Worm (Caenorhabditis elegans): ENCODE data around the gene pals-24.

Gene pals-24

ce11 chrIII:87183-87582, 33.1 kb upstream of the pals-24 start, which contains the start of the genes F54C4.4 and mrpl-40:
Gene F54C4.4 (minus strand): TSS chrIII:87381.
Gene mrpl-40 (plus strand): TSS chrIII:87559.
- no peak for TF ChIP-seq elt-1 (tag; optimal IDR thresholded peaks at IDR 0.05; ENCODE audit: borderline replicate concordance, insufficient read depth)
- no peak for TF ChIP-seq snpc-4 (tag; optimal IDR thresholded peaks at IDR 0.05)
- no peak for TF ChIP-seq mab-5 (tag; optimal IDR thresholded peaks at IDR 0.05)
- no peak for TF ChIP-seq blmp-1 (tag; optimal IDR thresholded peaks at IDR 0.05)
- TF ChIP-seq cnd-1 (tag; optimal IDR thresholded peaks at IDR 0.05): no peak
- no peak for TF ChIP-seq ceh-43 (GFP tag; optimal IDR thresholded peaks at IDR 0.05)
- no peak for TF ChIP-seq nhr-76 (tag; optimal IDR thresholded peaks at IDR 0.05)
- TF ChIP-seq pha-4 (tag; optimal IDR thresholded peaks at IDR 0.05): peak; percentile 50
- TF ChIP-seq lin-13 (tag; optimal IDR thresholded peaks at IDR 0.05): peak; percentile 9
- TF ChIP-seq lsy-2 (tag; optimal IDR thresholded peaks at IDR 0.05): peak; percentile 49
- TF ChIP-seq nhr-28 (tag; optimal IDR thresholded peaks at IDR 0.05): no peak
- no peak for TF ChIP-seq flh-1 (GFP tag; optimal IDR thresholded peaks at IDR 0.05)
- TF ChIP-seq mls-2 (tag; optimal IDR thresholded peaks at IDR 0.05): no peak
- TF ChIP-seq tbx-8 (GFP tag; optimal IDR thresholded peaks at IDR 0.05): no peak
- TF ChIP-seq ztf-11 (tag; optimal IDR thresholded peaks at IDR 0.05): no peak
- TF ChIP-seq sptf-1 (tag; optimal IDR thresholded peaks at IDR 0.05): no peak
- TF ChIP-seq ceh-39 (tag; optimal IDR thresholded peaks at IDR 0.05): peak; percentile 79
- no peak for TF ChIP-seq M03D4.4 (tag; optimal IDR thresholded peaks at IDR 0.05)
- no peak for TF ChIP-seq ceh-83 (GFP tag; optimal IDR thresholded peaks at IDR 0.05)
- TF ChIP-seq nhr-2 (tag; optimal IDR thresholded peaks at IDR 0.05): no peak
- no peak for TF ChIP-seq elt-3 (tag; optimal IDR thresholded peaks at IDR 0.05)
- TF ChIP-seq lin-32 (GFP tag; optimal IDR thresholded peaks at IDR 0.05): no peak
- no peak for TF ChIP-seq zip-8 (tag; optimal IDR thresholded peaks at IDR 0.05)
- no peak for TF ChIP-seq hlh-1 (tag; optimal IDR thresholded peaks at IDR 0.05)
- no peak for TF ChIP-seq unc-39 (tag; optimal IDR thresholded peaks at IDR 0.05)
- peak; percentile 3 for TF ChIP-seq nhr-237 (tag; optimal IDR thresholded peaks at IDR 0.05)
- TF ChIP-seq ham-2 (GFP tag; optimal IDR thresholded peaks at IDR 0.05): no peak
- TF ChIP-seq mep-1 (tag; optimal IDR thresholded peaks at IDR 0.05): peak; percentile 41
- TF ChIP-seq nhr-12 (tag; optimal IDR thresholded peaks at IDR 0.05): no peak
- TF ChIP-seq ces-1 (GFP tag; optimal IDR thresholded peaks at IDR 0.05): peak; percentile 81
- TF ChIP-seq drap-1 (GFP tag; optimal IDR thresholded peaks at IDR 0.05): no peak
- no peak for TF ChIP-seq bed-3 (GFP tag; optimal IDR thresholded peaks at IDR 0.05)
- no peak for TF ChIP-seq unc-120 (tag; optimal IDR thresholded peaks at IDR 0.05; ENCODE audit: poor library complexity, severe bottlenecking)
- TF ChIP-seq unc-62 (GFP tag; optimal IDR thresholded peaks at IDR 0.05): no peak
- no peak for TF ChIP-seq sem-2 (GFP tag; optimal IDR thresholded peaks at IDR 0.05)

DNA sequence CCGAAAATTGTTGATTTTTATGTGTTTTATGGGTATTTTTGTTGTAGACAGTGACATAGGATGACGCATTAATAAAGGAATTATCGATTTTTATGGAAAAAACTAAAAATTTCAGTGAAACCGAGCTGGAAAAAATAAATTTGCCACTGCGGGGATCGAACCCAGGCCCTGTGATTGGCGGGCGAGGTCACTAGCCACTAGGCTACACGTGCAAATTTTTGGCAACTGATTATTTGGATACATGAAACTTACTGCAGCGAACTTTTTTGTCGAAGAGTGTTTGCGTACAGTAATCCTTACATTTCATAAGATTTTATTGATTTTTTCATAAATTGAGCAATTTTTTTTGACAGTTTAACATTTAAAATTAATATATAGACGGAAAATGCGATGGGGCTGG, 31.1 kb upstream of the pals-24 start:
- no peak for TF ChIP-seq bed-3 (GFP tag; optimal IDR thresholded peaks at IDR 0.05)
- TF ChIP-seq nhr-12 (tag; optimal IDR thresholded peaks at IDR 0.05): no peak
- no peak for TF ChIP-seq snpc-4 (tag; optimal IDR thresholded peaks at IDR 0.05)
- no peak for TF ChIP-seq nhr-76 (tag; optimal IDR thresholded peaks at IDR 0.05)
- TF ChIP-seq lsy-2 (tag; optimal IDR thresholded peaks at IDR 0.05): no peak
- no peak for TF ChIP-seq pha-4 (tag; optimal IDR thresholded peaks at IDR 0.05)
- no peak for TF ChIP-seq ceh-39 (tag; optimal IDR thresholded peaks at IDR 0.05)
- TF ChIP-seq M03D4.4 (tag; optimal IDR thresholded peaks at IDR 0.05): peak; percentile 51
- TF ChIP-seq nhr-28 (tag; optimal IDR thresholded peaks at IDR 0.05): no peak
- no peak for TF ChIP-seq zip-8 (tag; optimal IDR thresholded peaks at IDR 0.05)
- TF ChIP-seq unc-62 (GFP tag; optimal IDR thresholded peaks at IDR 0.05): no peak
- no peak for TF ChIP-seq lin-32 (GFP tag; optimal IDR thresholded peaks at IDR 0.05)
- TF ChIP-seq nhr-237 (tag; optimal IDR thresholded peaks at IDR 0.05): no peak
- no peak for TF ChIP-seq ham-2 (GFP tag; optimal IDR thresholded peaks at IDR 0.05)
- TF ChIP-seq ces-1 (GFP tag; optimal IDR thresholded peaks at IDR 0.05): no peak
- TF ChIP-seq mab-5 (tag; optimal IDR thresholded peaks at IDR 0.05): no peak
- peak; percentile 49 for TF ChIP-seq mls-2 (tag; optimal IDR thresholded peaks at IDR 0.05)
- TF ChIP-seq flh-1 (GFP tag; optimal IDR thresholded peaks at IDR 0.05): peak; percentile 9
- TF ChIP-seq ztf-11 (tag; optimal IDR thresholded peaks at IDR 0.05): no peak
- TF ChIP-seq ceh-83 (GFP tag; optimal IDR thresholded peaks at IDR 0.05): peak; percentile 54
- TF ChIP-seq unc-120 (tag; optimal IDR thresholded peaks at IDR 0.05; ENCODE audit: poor library complexity, severe bottlenecking): no peak
- no peak for TF ChIP-seq lin-13 (tag; optimal IDR thresholded peaks at IDR 0.05)
- peak; percentile 48 for TF ChIP-seq tbx-8 (GFP tag; optimal IDR thresholded peaks at IDR 0.05)
- no peak for TF ChIP-seq sem-2 (GFP tag; optimal IDR thresholded peaks at IDR 0.05)
- peak; percentile 60 for TF ChIP-seq cnd-1 (tag; optimal IDR thresholded peaks at IDR 0.05)
- no peak for TF ChIP-seq nhr-2 (tag; optimal IDR thresholded peaks at IDR 0.05)
- no peak for TF ChIP-seq blmp-1 (tag; optimal IDR thresholded peaks at IDR 0.05)
- no peak for TF ChIP-seq hlh-1 (tag; optimal IDR thresholded peaks at IDR 0.05)
- TF ChIP-seq elt-1 (tag; optimal IDR thresholded peaks at IDR 0.05; ENCODE audit: borderline replicate concordance, insufficient read depth): no peak
- TF ChIP-seq ceh-43 (GFP tag; optimal IDR thresholded peaks at IDR 0.05): no peak
- no peak for TF ChIP-seq unc-39 (tag; optimal IDR thresholded peaks at IDR 0.05)
- TF ChIP-seq elt-3 (tag; optimal IDR thresholded peaks at IDR 0.05): no peak
- TF ChIP-seq sptf-1 (tag; optimal IDR thresholded peaks at IDR 0.05): peak; percentile 26
- no peak for TF ChIP-seq drap-1 (GFP tag; optimal IDR thresholded peaks at IDR 0.05)
- TF ChIP-seq mep-1 (tag; optimal IDR thresholded peaks at IDR 0.05): peak; percentile 4
